Fruit fly (Drosophila melanogaster): ENCODE measurements around the gene RhoGAP68F.
A peak's percentile ranks its signal among the peaks of the same experiment; 100 is the strongest.

The RhoGAP68F gene

DNA sequence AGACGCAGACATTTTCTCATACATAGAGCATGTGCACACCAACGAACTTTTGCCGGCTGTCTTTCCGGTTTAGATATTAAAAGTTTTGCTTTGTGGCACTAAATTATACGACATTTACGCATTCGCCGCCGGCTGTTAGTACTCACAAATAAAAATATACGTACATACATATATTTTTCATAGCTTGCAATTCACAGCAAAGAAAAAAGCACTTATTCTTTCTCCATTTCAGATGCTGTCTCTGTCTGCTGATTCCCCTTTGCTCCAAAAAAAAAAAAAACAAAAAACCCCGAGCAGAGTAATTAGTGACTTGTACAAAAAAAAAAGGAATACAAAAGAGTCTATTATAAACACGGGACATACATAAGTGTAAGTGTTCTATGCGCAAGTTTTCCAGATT lies 38.6 kb downstream of the RhoGAP68F start, which contains the start of gene CAH2:
CAH2 (plus strand) TSS at position 301 of the 400 bp plus-strand sequence.
- TF ChIP-seq D19B (GFP tag; optimal IDR thresholded peaks at IDR 0.05), result no peak
- TF ChIP-seq CG6272 (GFP tag; IDR thresholded peaks at IDR 0.05), result no peak
- peak; percentile 19 for TF ChIP-seq Ets65A (GFP tag)

DNA sequence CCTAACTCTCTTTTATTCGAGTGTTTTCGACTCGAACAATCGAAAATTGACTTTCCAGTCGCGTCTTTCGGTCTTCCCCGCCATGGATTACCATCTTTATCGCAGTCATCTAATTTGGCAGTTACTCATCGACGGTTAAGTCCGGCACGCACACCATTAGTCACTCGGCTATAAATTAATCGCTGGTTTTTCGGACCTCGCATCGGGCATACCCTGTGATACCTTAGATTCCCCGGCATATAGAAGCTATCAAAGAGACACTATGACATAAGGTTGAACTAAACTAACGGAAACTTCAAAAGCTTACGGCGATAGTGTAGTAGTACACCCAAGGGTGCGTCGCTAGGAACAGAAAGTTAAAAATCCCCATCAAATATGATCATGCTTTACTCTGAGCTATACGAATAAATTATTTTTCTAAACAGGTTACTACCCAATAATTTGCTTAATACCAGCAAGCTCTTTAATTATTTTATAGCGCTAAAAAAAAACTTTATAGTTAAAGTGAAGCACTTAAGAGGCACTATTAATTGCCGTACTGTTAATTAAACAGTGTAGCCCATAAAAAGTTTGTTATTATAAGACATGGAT lies 40.3 kb downstream of the RhoGAP68F start:
- TF ChIP-seq CG11398 (GFP tag; optimal IDR thresholded peaks at IDR 0.05) (no peak), Ets65A (GFP tag) (no peak), fd3F (GFP tag; optimal IDR thresholded peaks at IDR 0.05) (no peak), br (optimal IDR thresholded peaks at IDR 0.05) (no peak), gsb (GFP tag; IDR thresholded peaks at IDR 0.05) (no peak), CG42726 (GFP tag; IDR thresholded peaks at IDR 0.05; ENCODE audit: partially characterized antibody) (no peak), tll (GFP tag; optimal IDR thresholded peaks at IDR 0.05) (no peak), sens-2 (GFP tag; IDR thresholded peaks at IDR 0.05) (no peak), CG7963 (GFP tag; IDR thresholded peaks at IDR 0.05; ENCODE audit: partially characterized antibody) (no peak), Fer3 (tag; optimal IDR thresholded peaks at IDR 0.05) (no peak), slp2 (GFP tag; optimal IDR thresholded peaks at IDR 0.05) (no peak), CG6272 (GFP tag; IDR thresholded peaks at IDR 0.05) (no peak), CG10321 (GFP tag; IDR thresholded peaks at IDR 0.05) (no peak), sqz (GFP tag; optimal IDR thresholded peaks at IDR 0.05) (no peak), CG9797 (GFP tag; optimal IDR thresholded peaks at IDR 0.05) (no peak), Doc2 (GFP tag; IDR thresholded peaks at IDR 0.05) (no peak), Adf1 (GFP tag; IDR thresholded peaks at IDR 0.05) (no peak), Hmr (GFP tag; optimal IDR thresholded peaks at IDR 0.05) (peak; percentile 7), kni (GFP tag; optimal IDR thresholded peaks at IDR 0.05) (no peak), zfh2 (GFP tag; optimal IDR thresholded peaks at IDR 0.05) (no peak), ftz-f1 (GFP tag; optimal IDR thresholded peaks at IDR 0.05) (no peak), sens (GFP tag) (peak; percentile 60), Nf-YA (GFP tag; IDR thresholded peaks at IDR 0.05) (no peak), CG11456 (GFP tag; IDR thresholded peaks at IDR 0.05) (no peak), CHES-1-like (GFP tag; optimal IDR thresholded peaks at IDR 0.05) (no peak), mirr (GFP tag; optimal IDR thresholded peaks at IDR 0.05) (no peak), slou (GFP tag; optimal IDR thresholded peaks at IDR 0.05) (no peak), Oaz (GFP tag; IDR thresholded peaks at IDR 0.05) (no peak), Nf-YB (GFP tag; optimal IDR thresholded peaks at IDR 0.05) (no peak), prd (optimal IDR thresholded peaks at IDR 0.05) (no peak), prd (GFP tag; IDR thresholded peaks at IDR 0.05) (no peak), nerfin-2 (GFP tag; IDR thresholded peaks at IDR 0.05; ENCODE audit: partially characterized antibody) (no peak), CG8089 (GFP tag; optimal IDR thresholded peaks at IDR 0.05) (no peak), Opbp (GFP tag; IDR thresholded peaks at IDR 0.05; ENCODE audit: partially characterized antibody) (no peak), Xrp1 (GFP tag; IDR thresholded peaks at IDR 0.05) (no peak), CG12769 (tag; optimal IDR thresholded peaks at IDR 0.05) (peak; percentile 52), Meics (GFP tag; optimal IDR thresholded peaks at IDR 0.05) (peak; percentile 24), CG16815 (GFP tag; optimal IDR thresholded peaks at IDR 0.05) (no peak), CG2116 (GFP tag; optimal IDR thresholded peaks at IDR 0.05) (no peak), CG14441 (GFP tag; IDR thresholded peaks at IDR 0.05) (no peak), CG17359 (tag; optimal IDR thresholded peaks at IDR 0.05) (no peak), Dbx (GFP tag; IDR thresholded peaks at IDR 0.05) (peak; percentile 29; the same call in 1 of the 3 replicates), h (optimal IDR thresholded peaks at IDR 0.05) (no peak), disco-r (GFP tag; optimal IDR thresholded peaks at IDR 0.05) (no peak), CG6254 (GFP tag; optimal IDR thresholded peaks at IDR 0.05) (no peak), CG11695 (GFP tag; IDR thresholded peaks at IDR 0.05) (no peak), CG14860 (GFP tag; IDR thresholded peaks at IDR 0.05; ENCODE audit: partially characterized antibody) (no peak), CG10431 (GFP tag; optimal IDR thresholded peaks at IDR 0.05) (no peak), Oli (tag; optimal IDR thresholded peaks at IDR 0.05) (no peak)

Measured in whole organism, embryonic.